Fruit fly (Drosophila melanogaster) whole organism, wandering third instar larva: ENCODE results near the gene Lrr47.

Experiments used
- Jra ChIP-seq: sonication (Bioruptor generic); optimal IDR thresholded peaks from 2 replicates; lab custom pipeline; 2016; ENCODE audit warnings: missing biosample characterization, missing genetic modification characterization
- Mio ChIP-seq: sonication (Bioruptor generic); optimal IDR thresholded peaks from 2 replicates; lab custom pipeline; 2016; ENCODE audit warnings: missing biosample characterization, missing genetic modification characterization
- woc ChIP-seq: sonication (Bioruptor generic); optimal IDR thresholded peaks from 2 replicates; lab custom pipeline; 2016; ENCODE audit warnings: missing biosample characterization, mild to moderate bottlenecking, missing genetic modification characterization

- TF ChIP-seq woc (GFP tag; lab: Kevin White, UChicago) (no peak), Mio (no peak), Jra (no peak)
Measured at dm6 chr2L:10534022-10534421, 16.9 kb downstream of the Lrr47 start, which contains the start of gene CG18302.
